Worm (Caenorhabditis elegans) whole organism, L3 larva: Measurements from ENCODE around the gene ZK1193.2.

Experiments
- ZK546.5 ChIP-seq: sonication (generic microtip); optimal IDR thresholded peaks from 2 replicates; lab custom pipeline; 2017; ENCODE audit warnings: missing biosample characterization, missing genetic modification characterization
- aly-2 ChIP-seq: fragments of 150-350 bp; optimal IDR thresholded peaks from 2 replicates; lab custom pipeline; 2014; ENCODE audit warnings: missing biosample characterization, missing genetic modification characterization
- ama-1 ChIP-seq: fragments of 150-350 bp; optimal IDR thresholded peaks from 2 replicates; lab custom pipeline; 2018
- ceh-9 ChIP-seq: sonication (generic microtip); optimal IDR thresholded peaks from 2 replicates; lab custom pipeline; 2018; ENCODE audit warnings: missing biosample characterization, missing genetic modification characterization
- daf-12 ChIP-seq: fragments of 150-350 bp; optimal IDR thresholded peaks from 2 replicates; lab custom pipeline; 2014; ENCODE audit warnings: missing biosample characterization, missing genetic modification reagents, missing genetic modification characterization
- egl-27 ChIP-seq: sonication (generic microtip); optimal IDR thresholded peaks from 4 replicates; lab custom pipeline; 2017; ENCODE audit warnings: missing biosample characterization, missing genetic modification reagents, missing genetic modification characterization
- egl-5 ChIP-seq: fragments of 150-350 bp; optimal IDR thresholded peaks from 2 replicates; lab custom pipeline; 2017; ENCODE audit warnings: missing biosample characterization, missing genetic modification reagents, missing genetic modification characterization, inconsistent platforms
- elt-1 ChIP-seq: fragments of 150-350 bp; optimal IDR thresholded peaks from 2 replicates; lab custom pipeline; 2014; ENCODE audit warnings: missing biosample characterization, missing genetic modification characterization
- elt-3 ChIP-seq, 3 experiments: fragments of 150-350 bp in 1 of 3; sonication (generic microtip) in 2 of 3; optimal IDR thresholded peaks; 2 replicates in 2 of 3; 4 replicates in 1 of 3; lab custom pipeline; 2014 to 2017; ENCODE audit warnings: missing biosample characterization in 3 of 3, missing genetic modification characterization in 3 of 3
- eor-1 ChIP-seq, 2 experiments: fragments of 150-350 bp; optimal IDR thresholded peaks; 2 replicates each; lab custom pipeline; 2014 to 2018; ENCODE audit warnings: missing biosample characterization in 2 of 2, missing genetic modification characterization in 2 of 2
- fkh-10 ChIP-seq: sonication (generic microtip); optimal IDR thresholded peaks from 2 replicates; lab custom pipeline; 2017; ENCODE audit warnings: missing biosample characterization, missing genetic modification reagents, missing genetic modification characterization
- jun-1 ChIP-seq: fragments of 150-350 bp; optimal IDR thresholded peaks from 2 replicates; lab custom pipeline; 2014; ENCODE audit warnings: missing biosample characterization, missing genetic modification reagents, missing genetic modification characterization
- lin-15B ChIP-seq: fragments of 150-350 bp; optimal IDR thresholded peaks from 2 replicates; lab custom pipeline; 2014; ENCODE audit warnings: missing biosample characterization, missing genetic modification characterization
- lsy-12 ChIP-seq: sonication (generic microtip); optimal IDR thresholded peaks from 2 replicates; lab custom pipeline; 2016; ENCODE audit warnings: mild to moderate bottlenecking, missing genetic modification characterization, missing compliant biosample characterization
- mdl-1 ChIP-seq: fragments of 150-350 bp; optimal IDR thresholded peaks from 2 replicates; lab custom pipeline; 2014; ENCODE audit warnings: missing biosample characterization, missing genetic modification characterization
- mml-1 ChIP-seq: fragments of 150-350 bp; sonication (generic microtip); optimal IDR thresholded peaks from 3 replicates; lab custom pipeline; 2014; ENCODE audit warnings: missing biosample characterization, missing genetic modification characterization
- nfya-1 ChIP-seq: sonication (generic microtip); optimal IDR thresholded peaks from 2 replicates; lab custom pipeline; 2017; ENCODE audit warnings: missing genetic modification characterization, mild to moderate bottlenecking, missing compliant biosample characterization, antibody characterized with exemption, moderate library complexity; ENCODE audit not compliant: insufficient read depth
- nhr-12 ChIP-seq: fragments of 150-350 bp; optimal IDR thresholded peaks from 2 replicates; lab custom pipeline; 2014; ENCODE audit warnings: missing biosample characterization, missing genetic modification characterization
- nhr-23 ChIP-seq: fragments of 150-350 bp; optimal IDR thresholded peaks from 2 replicates; lab custom pipeline; 2014; ENCODE audit warnings: missing biosample characterization, missing genetic modification reagents, missing genetic modification characterization
- nhr-237 ChIP-seq: fragments of 150-350 bp; optimal IDR thresholded peaks from 2 replicates; lab custom pipeline; 2014; ENCODE audit warnings: missing biosample characterization, missing genetic modification characterization
- nhr-25 ChIP-seq: sonication (generic microtip); optimal IDR thresholded peaks from 2 replicates; lab custom pipeline; 2017; ENCODE audit warnings: missing biosample characterization, missing genetic modification characterization
- nhr-28 ChIP-seq: fragments of 150-350 bp; optimal IDR thresholded peaks from 2 replicates; lab custom pipeline; 2014; ENCODE audit warnings: missing biosample characterization, missing genetic modification characterization
- nhr-43 ChIP-seq: sonication (generic microtip); optimal IDR thresholded peaks from 2 replicates; lab custom pipeline; 2016; ENCODE audit warnings: mild to moderate bottlenecking, missing genetic modification characterization, missing compliant biosample characterization; ENCODE audit not compliant: poor library complexity, severe bottlenecking
- nhr-76 ChIP-seq: fragments of 150-350 bp; sonication (generic microtip); optimal IDR thresholded peaks from 5 replicates; lab custom pipeline; 2014; ENCODE audit warnings: missing biosample characterization, missing genetic modification characterization
- pha-4 ChIP-seq: fragments of 150-350 bp; optimal IDR thresholded peaks from 2 replicates; lab custom pipeline; 2014; ENCODE audit warnings: missing biosample characterization, missing genetic modification reagents, missing genetic modification characterization
- sea-2 ChIP-seq: fragments of 150-350 bp; sonication (generic microtip); optimal IDR thresholded peaks from 4 replicates; lab custom pipeline; 2014; ENCODE audit warnings: missing biosample characterization, missing genetic modification reagents, missing genetic modification characterization
- skn-1 ChIP-seq: fragments of 150-350 bp; optimal IDR thresholded peaks from 2 replicates; lab custom pipeline; 2014; ENCODE audit warnings: missing biosample characterization, missing genetic modification characterization
- tbx-2 ChIP-seq: sonication (generic microtip); optimal IDR thresholded peaks from 2 replicates; lab custom pipeline; 2016; ENCODE audit warnings: mild to moderate bottlenecking, missing genetic modification characterization, missing compliant biosample characterization
- unc-39 ChIP-seq: sonication (generic microtip); optimal IDR thresholded peaks from 4 replicates; lab custom pipeline; 2017; ENCODE audit warnings: missing biosample characterization, missing genetic modification characterization
- unc-62 ChIP-seq: fragments of 150-350 bp; sonication (generic microtip); optimal IDR thresholded peaks from 4 replicates; lab custom pipeline; 2014; ENCODE audit warnings: missing biosample characterization, missing genetic modification reagents, missing genetic modification characterization
- zag-1 ChIP-seq: fragments of 150-350 bp; optimal IDR thresholded peaks from 2 replicates; lab custom pipeline; 2014; ENCODE audit warnings: missing biosample characterization, missing genetic modification characterization
- ztf-11 ChIP-seq: fragments of 150-350 bp; optimal IDR thresholded peaks from 2 replicates; lab custom pipeline; 2014; ENCODE audit warnings: missing biosample characterization, missing genetic modification characterization
- ztf-4 ChIP-seq: fragments of 150-350 bp; optimal IDR thresholded peaks from 2 replicates; lab custom pipeline; 2014; ENCODE audit warnings: missing biosample characterization, missing genetic modification characterization

ZK1193.2 gene

ce11 chrX:410073-410572 lies 15.3 kb downstream of the ZK1193.2 start (continued):
- peak; percentile 91 for TF ChIP-seq pha-4
- peak; percentile 22 for TF ChIP-seq nhr-237 (tag; lab: Kevin White, UChicago)
- TF ChIP-seq sea-2 (GFP tag; lab: Kevin White, UChicago): no peak
- peak; percentile 82 for TF ChIP-seq ceh-9 (tag; lab: Kevin White, UChicago)
- TF ChIP-seq nhr-76 (tag; lab: Kevin White, UChicago): peak; percentile 31
- TF ChIP-seq mml-1 (tag; lab: Kevin White, UChicago): no peak
- TF ChIP-seq ztf-11: no peak
- TF ChIP-seq lin-15B (tag; lab: Kevin White, UChicago): peak; percentile 52
- peak; percentile 62 for TF ChIP-seq egl-5 (tag; lab: Kevin White, UChicago)
- TF ChIP-seq skn-1 (tag; lab: Kevin White, UChicago): peak; percentile 94
- TF ChIP-seq egl-27: peak; percentile 83
- TF ChIP-seq nhr-12 (tag; lab: Kevin White, UChicago): peak; percentile 8
- no peak for TF ChIP-seq ama-1 (lab: Kevin White, UChicago)
- TF ChIP-seq eor-1 (tag; optimal IDR thresholded peaks at IDR 0.05; lab: Kevin White, UChicago): peak in 1 of 2 experiments; percentile 63
- TF ChIP-seq daf-12 (tag; lab: Kevin White, UChicago): no peak
- peak; percentile 90 for TF ChIP-seq nhr-25

ce11 chrX:404597-404996 lies 20.8 kb downstream of the ZK1193.2 start, which contains the start of gene R04A9.1:
Gene R04A9.1, plus strand, starts transcription at chrX:404897.
- no peak for TF ChIP-seq nhr-12 (tag; lab: Kevin White, UChicago)
- no peak for TF ChIP-seq elt-3 (tag; optimal IDR thresholded peaks at IDR 0.05; lab: Kevin White, UChicago)
- no peak for TF ChIP-seq unc-62 (GFP tag; lab: Kevin White, UChicago)
- no peak for TF ChIP-seq zag-1 (tag; lab: Kevin White, UChicago)
- TF ChIP-seq mml-1 (tag; lab: Kevin White, UChicago): no peak
- TF ChIP-seq aly-2 (tag; lab: Kevin White, UChicago): no peak
- no peak for TF ChIP-seq nhr-76 (tag; lab: Kevin White, UChicago)
- TF ChIP-seq ZK546.5 (tag; lab: Kevin White, UChicago): no peak
- TF ChIP-seq nhr-28: no peak
- TF ChIP-seq nfya-1 (tag; lab: Kevin White, UChicago): no peak
- no peak for TF ChIP-seq elt-1 (tag; lab: Kevin White, UChicago)
- TF ChIP-seq sea-2 (GFP tag; lab: Kevin White, UChicago): no peak
- no peak for TF ChIP-seq unc-39 (tag; lab: Kevin White, UChicago)
- no peak for TF ChIP-seq nhr-237 (tag; lab: Kevin White, UChicago)
- TF ChIP-seq, all 47 proteins: peak for 0

ce11 chrX:402951-403350 lies 22.5 kb downstream of the ZK1193.2 start:
- TF ChIP-seq nhr-43 (tag; lab: Kevin White, UChicago) (peak; percentile 39), jun-1 (tag; lab: Kevin White, UChicago) (peak; percentile 12), ZK546.5 (tag; lab: Kevin White, UChicago) (no peak), egl-5 (tag; lab: Kevin White, UChicago) (no peak), nhr-23 (tag; lab: Kevin White, UChicago) (peak; percentile 25), tbx-2 (tag; lab: Kevin White, UChicago) (no peak)

ce11 chrX:399535-399934 lies 25.9 kb downstream of the ZK1193.2 start:
- TF ChIP-seq fkh-10 (GFP tag; lab: Kevin White, UChicago) (no peak), unc-62 (GFP tag; lab: Kevin White, UChicago) (no peak), pha-4 (no peak), daf-12 (tag; lab: Kevin White, UChicago) (no peak), nhr-43 (tag; lab: Kevin White, UChicago) (no peak), elt-3 (tag; optimal IDR thresholded peaks at IDR 0.05; lab: Kevin White, UChicago) (no peak), nhr-237 (tag; lab: Kevin White, UChicago) (no peak), ztf-4 (tag; lab: Kevin White, UChicago) (no peak), ztf-11 (no peak)
- TF ChIP-seq, all 47 proteins: peak for 0

- no peak for TF ChIP-seq jun-1 (tag; lab: Kevin White, UChicago)
- no peak for TF ChIP-seq lsy-12 (tag; lab: Kevin White, UChicago)
- no peak for TF ChIP-seq mdl-1 (tag; lab: Kevin White, UChicago)
- TF ChIP-seq ztf-4 (tag; lab: Kevin White, UChicago): no peak
- TF ChIP-seq zag-1 (tag; lab: Kevin White, UChicago): no peak
Observed at ce11 chrX:397259-397658, 28.2 kb downstream of the ZK1193.2 start, which contains the start of gene R04A9.6. Gene R04A9.6, plus strand, starts transcription at chrX:397559.
